Worm (Caenorhabditis elegans): ENCODE results near the gene Y43F8B.12.

ce11 chrV:19477302-19477701 is 9.1 kb downstream of the Y43F8B.12 start:
- TF ChIP-seq attf-6 (GFP tag; IDR thresholded peaks at IDR 0.05), result no peak
- no peak for TF ChIP-seq cebp-1 (GFP tag; IDR thresholded peaks at IDR 0.05)
- no peak for TF ChIP-seq cebp-1 (tag; optimal IDR thresholded peaks at IDR 0.05)
- no peak for TF ChIP-seq K11D2.4 (GFP tag; IDR thresholded peaks at IDR 0.05)
- no peak for TF ChIP-seq atf-7 (tag; optimal IDR thresholded peaks at IDR 0.05)
- no peak for TF ChIP-seq ztf-25 (GFP tag; IDR thresholded peaks at IDR 0.05)
- TF ChIP-seq F49E8.2 (tag; optimal IDR thresholded peaks at IDR 0.05; ENCODE audit: insufficient read depth), result no peak
- TF ChIP-seq bed-1 (GFP tag; IDR thresholded peaks at IDR 0.05), result no peak
